Worm (Caenorhabditis elegans) whole organism, L3 larva: ENCODE measurements around the gene clp-1.
A peak's percentile ranks its signal among the peaks of the same experiment; 100 is the strongest.

Source experiments
- R02D3.7 ChIP-seq: fragments of 150-350 bp; optimal IDR thresholded peaks from 2 replicates; lab custom pipeline; 2014; ENCODE audit warnings: missing biosample characterization, missing genetic modification characterization
- ZK546.5 ChIP-seq: sonication (generic microtip); optimal IDR thresholded peaks from 2 replicates; lab custom pipeline; 2017; ENCODE audit warnings: missing biosample characterization, missing genetic modification characterization
- ama-1 ChIP-seq: fragments of 150-350 bp; optimal IDR thresholded peaks from 2 replicates; lab custom pipeline; 2018
- ceh-16 ChIP-seq: sonication (generic microtip); optimal IDR thresholded peaks from 2 replicates; lab custom pipeline; 2017; ENCODE audit warnings: missing biosample characterization, missing genetic modification characterization
- ceh-28 ChIP-seq: fragments of 150-350 bp; optimal IDR thresholded peaks from 2 replicates; lab custom pipeline; 2014; ENCODE audit warnings: missing biosample characterization, missing genetic modification reagents, missing genetic modification characterization
- ceh-82 ChIP-seq: fragments of 150-350 bp; optimal IDR thresholded peaks from 2 replicates; lab custom pipeline; 2014; ENCODE audit warnings: missing biosample characterization, missing genetic modification characterization
- ceh-9 ChIP-seq: sonication (generic microtip); optimal IDR thresholded peaks from 2 replicates; lab custom pipeline; 2018; ENCODE audit warnings: missing biosample characterization, missing genetic modification characterization
- daf-12 ChIP-seq: fragments of 150-350 bp; optimal IDR thresholded peaks from 2 replicates; lab custom pipeline; 2014; ENCODE audit warnings: missing biosample characterization, missing genetic modification reagents, missing genetic modification characterization
- egl-27 ChIP-seq: sonication (generic microtip); optimal IDR thresholded peaks from 4 replicates; lab custom pipeline; 2017; ENCODE audit warnings: missing biosample characterization, missing genetic modification reagents, missing genetic modification characterization
- egl-5 ChIP-seq: fragments of 150-350 bp; optimal IDR thresholded peaks from 2 replicates; lab custom pipeline; 2017; ENCODE audit warnings: missing biosample characterization, missing genetic modification reagents, missing genetic modification characterization, inconsistent platforms
- elt-2 ChIP-seq: sonication (generic microtip); optimal IDR thresholded peaks from 2 replicates; lab custom pipeline; 2016; ENCODE audit warnings: missing genetic modification reagents, mild to moderate bottlenecking, missing genetic modification characterization, missing compliant biosample characterization
- elt-3 ChIP-seq, 3 experiments: fragments of 150-350 bp in 1 of 3; sonication (generic microtip) in 2 of 3; optimal IDR thresholded peaks; 2 replicates in 2 of 3; 4 replicates in 1 of 3; lab custom pipeline; 2014 to 2017; ENCODE audit warnings: missing biosample characterization in 3 of 3, missing genetic modification characterization in 3 of 3
- eor-1 ChIP-seq, 2 experiments: fragments of 150-350 bp; optimal IDR thresholded peaks; 2 replicates each; lab custom pipeline; 2014 to 2018; ENCODE audit warnings: missing biosample characterization in 2 of 2, missing genetic modification characterization in 2 of 2
- fkh-10 ChIP-seq: sonication (generic microtip); optimal IDR thresholded peaks from 2 replicates; lab custom pipeline; 2017; ENCODE audit warnings: missing biosample characterization, missing genetic modification reagents, missing genetic modification characterization
- fkh-2 ChIP-seq: fragments of 150-350 bp; optimal IDR thresholded peaks from 2 replicates; lab custom pipeline; 2014; ENCODE audit warnings: missing biosample characterization, missing genetic modification reagents, missing genetic modification characterization
- fos-1 ChIP-seq: fragments of 150-350 bp; optimal IDR thresholded peaks from 2 replicates; lab custom pipeline; 2014; ENCODE audit warnings: missing biosample characterization, missing genetic modification characterization
- hmg-11 ChIP-seq: sonication (generic microtip); optimal IDR thresholded peaks from 2 replicates; lab custom pipeline; 2016; ENCODE audit warnings: missing genetic modification characterization, missing compliant biosample characterization
- jun-1 ChIP-seq: fragments of 150-350 bp; optimal IDR thresholded peaks from 2 replicates; lab custom pipeline; 2014; ENCODE audit warnings: missing biosample characterization, missing genetic modification reagents, missing genetic modification characterization
- lin-15B ChIP-seq: fragments of 150-350 bp; optimal IDR thresholded peaks from 2 replicates; lab custom pipeline; 2014; ENCODE audit warnings: missing biosample characterization, missing genetic modification characterization
- lin-39 ChIP-seq: fragments of 150-350 bp; optimal IDR thresholded peaks from 2 replicates; lab custom pipeline; 2018; ENCODE audit warnings: missing biosample characterization, missing genetic modification reagents, missing genetic modification characterization
- lsy-12 ChIP-seq: sonication (generic microtip); optimal IDR thresholded peaks from 2 replicates; lab custom pipeline; 2016; ENCODE audit warnings: mild to moderate bottlenecking, missing genetic modification characterization, missing compliant biosample characterization
- nfya-1 ChIP-seq: sonication (generic microtip); optimal IDR thresholded peaks from 2 replicates; lab custom pipeline; 2017; ENCODE audit warnings: missing genetic modification characterization, mild to moderate bottlenecking, missing compliant biosample characterization, antibody characterized with exemption, moderate library complexity; ENCODE audit not compliant: insufficient read depth
- nhr-11 ChIP-seq: fragments of 150-350 bp; optimal IDR thresholded peaks from 2 replicates; lab custom pipeline; 2014; ENCODE audit warnings: missing biosample characterization, missing genetic modification characterization
- nhr-12 ChIP-seq: fragments of 150-350 bp; optimal IDR thresholded peaks from 2 replicates; lab custom pipeline; 2014; ENCODE audit warnings: missing biosample characterization, missing genetic modification characterization
- nhr-23 ChIP-seq: fragments of 150-350 bp; optimal IDR thresholded peaks from 2 replicates; lab custom pipeline; 2014; ENCODE audit warnings: missing biosample characterization, missing genetic modification reagents, missing genetic modification characterization
- nhr-237 ChIP-seq: fragments of 150-350 bp; optimal IDR thresholded peaks from 2 replicates; lab custom pipeline; 2014; ENCODE audit warnings: missing biosample characterization, missing genetic modification characterization
- nhr-25 ChIP-seq: sonication (generic microtip); optimal IDR thresholded peaks from 2 replicates; lab custom pipeline; 2017; ENCODE audit warnings: missing biosample characterization, missing genetic modification characterization
- nhr-28 ChIP-seq: fragments of 150-350 bp; optimal IDR thresholded peaks from 2 replicates; lab custom pipeline; 2014; ENCODE audit warnings: missing biosample characterization, missing genetic modification characterization
- nhr-43 ChIP-seq: sonication (generic microtip); optimal IDR thresholded peaks from 2 replicates; lab custom pipeline; 2016; ENCODE audit warnings: mild to moderate bottlenecking, missing genetic modification characterization, missing compliant biosample characterization; ENCODE audit not compliant: poor library complexity, severe bottlenecking
- nhr-67 ChIP-seq: fragments of 150-350 bp; optimal IDR thresholded peaks from 2 replicates; lab custom pipeline; 2014; ENCODE audit warnings: missing biosample characterization, missing genetic modification characterization
- nhr-76 ChIP-seq: fragments of 150-350 bp; sonication (generic microtip); optimal IDR thresholded peaks from 5 replicates; lab custom pipeline; 2014; ENCODE audit warnings: missing biosample characterization, missing genetic modification characterization
- nhr-77 ChIP-seq: fragments of 150-350 bp; optimal IDR thresholded peaks from 2 replicates; lab custom pipeline; 2014; ENCODE audit warnings: missing biosample characterization, missing genetic modification characterization
- pha-4 ChIP-seq: fragments of 150-350 bp; optimal IDR thresholded peaks from 2 replicates; lab custom pipeline; 2014; ENCODE audit warnings: missing biosample characterization, missing genetic modification reagents, missing genetic modification characterization
- pqm-1 ChIP-seq: fragments of 150-350 bp; optimal IDR thresholded peaks from 2 replicates; lab custom pipeline; 2017; ENCODE audit warnings: missing biosample characterization, missing genetic modification characterization, inconsistent platforms
- sea-2 ChIP-seq: fragments of 150-350 bp; sonication (generic microtip); optimal IDR thresholded peaks from 4 replicates; lab custom pipeline; 2014; ENCODE audit warnings: missing biosample characterization, missing genetic modification reagents, missing genetic modification characterization
- skn-1 ChIP-seq: fragments of 150-350 bp; optimal IDR thresholded peaks from 2 replicates; lab custom pipeline; 2014; ENCODE audit warnings: missing biosample characterization, missing genetic modification characterization
- snpc-4 ChIP-seq: fragments of 150-350 bp; optimal IDR thresholded peaks from 2 replicates; lab custom pipeline; 2014; ENCODE audit warnings: missing biosample characterization, missing genetic modification characterization
- tbx-2 ChIP-seq: sonication (generic microtip); optimal IDR thresholded peaks from 2 replicates; lab custom pipeline; 2016; ENCODE audit warnings: mild to moderate bottlenecking, missing genetic modification characterization, missing compliant biosample characterization
- unc-39 ChIP-seq: sonication (generic microtip); optimal IDR thresholded peaks from 4 replicates; lab custom pipeline; 2017; ENCODE audit warnings: missing biosample characterization, missing genetic modification characterization
- unc-62 ChIP-seq: fragments of 150-350 bp; sonication (generic microtip); optimal IDR thresholded peaks from 4 replicates; lab custom pipeline; 2014; ENCODE audit warnings: missing biosample characterization, missing genetic modification reagents, missing genetic modification characterization
- ztf-11 ChIP-seq: fragments of 150-350 bp; optimal IDR thresholded peaks from 2 replicates; lab custom pipeline; 2014; ENCODE audit warnings: missing biosample characterization, missing genetic modification characterization
- ztf-4 ChIP-seq: fragments of 150-350 bp; optimal IDR thresholded peaks from 2 replicates; lab custom pipeline; 2014; ENCODE audit warnings: missing biosample characterization, missing genetic modification characterization

Gene clp-1

DNA sequence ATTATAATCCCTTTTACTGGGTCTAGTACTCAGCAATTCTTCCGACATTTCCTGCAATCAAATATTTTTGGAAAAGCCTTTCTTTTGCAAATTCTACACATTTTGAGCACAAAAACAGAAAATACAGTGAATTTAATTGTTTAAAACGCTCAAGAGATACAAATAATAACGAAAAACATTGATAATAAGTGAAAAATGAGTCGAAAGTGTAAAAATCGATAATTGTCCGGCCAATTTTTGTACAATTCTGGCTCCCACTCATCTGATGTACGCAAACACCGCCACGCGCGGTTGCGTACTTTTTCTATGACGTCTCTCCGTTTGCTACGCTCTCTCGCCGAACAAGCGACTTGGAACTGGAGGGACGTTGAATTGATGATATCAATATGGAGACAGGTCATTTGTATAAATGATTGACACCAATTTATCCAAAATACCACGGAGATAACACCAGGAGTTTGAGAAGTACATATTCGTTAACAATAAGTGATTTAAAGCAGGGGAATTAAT is 41.1 kb downstream of the clp-1 start, which contains the start of gene lin-36:
Gene lin-36 (minus strand): TSS at position 51 of the 510 bp plus-strand sequence.
- no peak for TF ChIP-seq nhr-28 (tag; lab: Kevin White, UChicago)
- peak; percentile 82 for TF ChIP-seq lin-39 (tag; lab: Kevin White, UChicago)
- peak; percentile 92 for TF ChIP-seq ceh-28 (tag; lab: Kevin White, UChicago)
- peak; percentile 89 for TF ChIP-seq nhr-23
- peak; percentile 74 for TF ChIP-seq sea-2 (GFP tag; lab: Kevin White, UChicago)
- peak; percentile 64 for TF ChIP-seq snpc-4 (tag; lab: Kevin White, UChicago)
- no peak for TF ChIP-seq nhr-237 (tag; lab: Kevin White, UChicago)
- no peak for TF ChIP-seq fkh-2 (tag; lab: Kevin White, UChicago)
- TF ChIP-seq skn-1 (tag; lab: Kevin White, UChicago), result peak; percentile 34
- peak; percentile 58 for TF ChIP-seq nhr-43 (tag; lab: Kevin White, UChicago)
- peak; percentile 52 for TF ChIP-seq tbx-2
- peak; percentile 64 for TF ChIP-seq lsy-12 (tag; lab: Kevin White, UChicago)
- TF ChIP-seq nfya-1, result peak; percentile 86
- peak; percentile 86 for TF ChIP-seq hmg-11 (tag; lab: Kevin White, UChicago)
- no peak for TF ChIP-seq unc-39 (tag; lab: Kevin White, UChicago)
- peak; percentile 46 for TF ChIP-seq elt-2
- TF ChIP-seq jun-1 (tag; lab: Kevin White, UChicago), result peak; percentile 45
- no peak for TF ChIP-seq ceh-9 (tag; lab: Kevin White, UChicago)
- peak; percentile 84 for TF ChIP-seq pha-4 (tag; lab: Kevin White, UChicago)
- TF ChIP-seq pqm-1 (tag; lab: Kevin White, UChicago), result peak; percentile 7
- TF ChIP-seq nhr-25, result peak; percentile 90
- peak; percentile 85 for TF ChIP-seq lin-15B (tag; lab: Kevin White, UChicago)
- TF ChIP-seq R02D3.7 (tag; lab: Kevin White, UChicago), result peak; percentile 63
- TF ChIP-seq, all 47 proteins: peak for 18

- TF ChIP-seq daf-12 (no peak), ceh-82 (tag; lab: Kevin White, UChicago) (no peak), ZK546.5 (tag; lab: Kevin White, UChicago) (no peak), eor-1 (tag; optimal IDR thresholded peaks at IDR 0.05; lab: Kevin White, UChicago) (no peak), fkh-10 (GFP tag; lab: Kevin White, UChicago) (no peak), pha-4 (tag; lab: Kevin White, UChicago) (no peak), elt-3 (tag; optimal IDR thresholded peaks at IDR 0.05; lab: Kevin White, UChicago) (no peak), jun-1 (tag; lab: Kevin White, UChicago) (no peak), fos-1 (tag; lab: Kevin White, UChicago) (no peak), tbx-2 (no peak), ztf-11 (tag; lab: Kevin White, UChicago) (no peak), sea-2 (GFP tag; lab: Kevin White, UChicago) (no peak), elt-2 (no peak), nhr-12 (tag; lab: Kevin White, UChicago) (no peak)
Measured at ce11 chrIII:8022077-8022476, 42.3 kb downstream of the clp-1 start, which contains the start of gene F44B9.2. Gene F44B9.2 (plus strand): TSS chrIII:8022463.

DNA sequence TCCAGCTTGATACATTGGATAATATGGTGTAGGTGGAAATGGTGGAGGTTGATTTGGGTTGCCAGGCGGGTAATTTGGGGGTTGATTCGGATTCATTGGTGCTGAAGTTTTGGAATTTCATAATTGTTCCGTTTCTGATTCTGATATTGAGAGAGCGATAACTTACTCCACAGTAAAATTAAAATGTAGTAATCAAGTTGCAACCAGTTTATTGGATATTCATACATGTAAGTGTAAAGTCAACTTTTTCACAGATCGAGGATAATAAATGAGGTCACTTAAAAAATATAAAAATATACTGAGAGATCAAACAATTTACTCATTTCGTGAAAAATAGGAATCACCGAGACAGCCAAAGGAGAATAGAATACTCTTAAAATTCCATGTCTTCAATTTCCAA is 48.2 kb downstream of the clp-1 start, which contains the start of gene mdt-30:
Gene mdt-30 (minus strand): TSS at position 101 of the 400 bp plus-strand sequence.
- no peak for TF ChIP-seq fkh-2 (tag; lab: Kevin White, UChicago)
- no peak for TF ChIP-seq ceh-28 (tag; lab: Kevin White, UChicago)

- peak; percentile 92 for TF ChIP-seq pha-4 (tag; lab: Kevin White, UChicago)
- TF ChIP-seq R02D3.7 (tag; lab: Kevin White, UChicago), result peak; percentile 17
- TF ChIP-seq eor-1 (tag; optimal IDR thresholded peaks at IDR 0.05; lab: Kevin White, UChicago), result no peak
- peak; percentile 21 for TF ChIP-seq lsy-12 (tag; lab: Kevin White, UChicago)
- TF ChIP-seq ceh-16 (tag; lab: Kevin White, UChicago), result no peak
- no peak for TF ChIP-seq unc-39 (tag; lab: Kevin White, UChicago)
- TF ChIP-seq ztf-4 (tag; lab: Kevin White, UChicago), result no peak
- no peak for TF ChIP-seq unc-62 (GFP tag; lab: Kevin White, UChicago)
- TF ChIP-seq tbx-2, result no peak
- no peak for TF ChIP-seq ceh-9 (tag; lab: Kevin White, UChicago)
- no peak for TF ChIP-seq jun-1 (tag; lab: Kevin White, UChicago)
- TF ChIP-seq nhr-76 (tag; lab: Kevin White, UChicago), result no peak
- TF ChIP-seq nhr-67, result no peak
- no peak for TF ChIP-seq ceh-82 (tag; lab: Kevin White, UChicago)
- no peak for TF ChIP-seq sea-2 (GFP tag; lab: Kevin White, UChicago)
- TF ChIP-seq ama-1 (lab: Kevin White, UChicago), result peak; percentile 22
- no peak for TF ChIP-seq fkh-2 (tag; lab: Kevin White, UChicago)
- no peak for TF ChIP-seq pqm-1 (tag; lab: Kevin White, UChicago)
- no peak for TF ChIP-seq egl-27 (tag; lab: Kevin White, UChicago)
- no peak for TF ChIP-seq nhr-11 (tag; lab: Kevin White, UChicago)
- TF ChIP-seq egl-5 (tag; lab: Kevin White, UChicago), result no peak
- no peak for TF ChIP-seq skn-1 (tag; lab: Kevin White, UChicago)
- peak; percentile 37 for TF ChIP-seq lin-39 (tag; lab: Kevin White, UChicago)
- peak; percentile 82 for TF ChIP-seq nhr-23
- peak; percentile 73 for TF ChIP-seq nhr-25
- no peak for TF ChIP-seq nhr-28 (tag; lab: Kevin White, UChicago)
- peak; percentile 87 for TF ChIP-seq lin-15B (tag; lab: Kevin White, UChicago)
- TF ChIP-seq ztf-11 (tag; lab: Kevin White, UChicago), result no peak
- no peak for TF ChIP-seq nhr-77 (tag; lab: Kevin White, UChicago)
- peak; percentile 23 for TF ChIP-seq elt-2
- no peak for TF ChIP-seq daf-12
- TF ChIP-seq nhr-12 (tag; lab: Kevin White, UChicago), result no peak
Measured at ce11 chrIII:8029487-8029886, 49.7 kb downstream of the clp-1 start, which contains the start of gene F44B9.8. Gene F44B9.8 (minus strand): TSS chrIII:8029649.
